Fruit fly (Drosophila melanogaster) whole organism, embryonic: ENCODE measurements around the gene VhaM9.7-b.

Experiments used
- CG16813 ChIP-seq: fragments of 200-800 bp; sonication (Bioruptor generic); IDR thresholded peaks from 3 replicates; pipeline ENCODE4 v1.3.6; 2022; ENCODE audit warnings: missing biosample characterization, missing genetic modification characterization; ENCODE audit not compliant: partially characterized antibody
- Dp ChIP-seq: fragments of 200-800 bp; sonication (Bioruptor generic); optimal IDR thresholded peaks from 2 replicates; lab custom pipeline; 2018; ENCODE audit warnings: missing biosample characterization, mild to moderate bottlenecking, missing genetic modification characterization, moderate library complexity
- kah ChIP-seq: fragments of 200-800 bp; sonication (Bioruptor generic); optimal IDR thresholded peaks from 2 replicates; lab custom pipeline; 2018; ENCODE audit warnings: missing biosample characterization, mild to moderate bottlenecking, missing genetic modification characterization
- stc ChIP-seq: fragments of 200-800 bp; sonication (Bioruptor generic); IDR thresholded peaks from 2 replicates; pipeline ENCODE4 v1.3.6; 2022; ENCODE audit warnings: missing biosample characterization, missing genetic modification characterization
- trem ChIP-seq: fragments of 200-800 bp; optimal IDR thresholded peaks from 3 replicates; lab custom pipeline; 2019; ENCODE audit warnings: missing biosample characterization, mild to moderate bottlenecking, missing genetic modification characterization, moderate library complexity
- z ChIP-seq: fragments of 200-800 bp; sonication (Bioruptor generic); IDR thresholded peaks from 3 replicates; pipeline ENCODE4 v1.3.6; 2022; ENCODE audit warnings: missing biosample characterization, missing genetic modification characterization

- TF ChIP-seq Dp (GFP tag; lab: Kevin White, UChicago) (no peak), stc (GFP tag; lab: Robert Waterston, UW) (no peak), CG16813 (GFP tag; lab: Robert Waterston, UW) (no peak), kah (GFP tag; lab: Kevin White, UChicago) (no peak), z (no peak), trem (tag; lab: Kevin White, UChicago) (no peak)
These were observed 21.3 kb upstream of the VhaM9.7-b start for dm6 chr3L:21518345-21518744.
